Worm (Caenorhabditis elegans) whole organism, L2 larva: Measurements from ENCODE around the gene gem-4.

Experiments used
- C34F6.9 ChIP-seq: fragments of 150-350 bp; optimal IDR thresholded peaks from 2 replicates; lab custom pipeline; 2014; ENCODE audit warnings: missing biosample characterization, missing genetic modification characterization
- F13H6.1 ChIP-seq: sonication (generic microtip); optimal IDR thresholded peaks from 2 replicates; lab custom pipeline; 2016; ENCODE audit warnings: missing genetic modification characterization, missing compliant biosample characterization
- Y55F3AM.14 ChIP-seq: fragments of 200-800 bp; sonication (Bioruptor generic); optimal IDR thresholded peaks from 2 replicates; lab custom pipeline; 2018; ENCODE audit warnings: mild to moderate bottlenecking, missing genetic modification characterization, missing compliant biosample characterization
- alr-1 ChIP-seq: fragments of 150-350 bp; optimal IDR thresholded peaks from 2 replicates; lab custom pipeline; 2014; ENCODE audit warnings: missing biosample characterization, missing genetic modification characterization
- crh-2 ChIP-seq: sonication (generic microtip); optimal IDR thresholded peaks from 2 replicates; lab custom pipeline; 2017; ENCODE audit warnings: missing biosample characterization, missing genetic modification characterization
- dmd-4 ChIP-seq: sonication (generic microtip); optimal IDR thresholded peaks from 2 replicates; lab custom pipeline; 2017; ENCODE audit warnings: missing biosample characterization, missing genetic modification characterization
- egl-27 ChIP-seq: sonication (generic microtip); optimal IDR thresholded peaks from 3 replicates; lab custom pipeline; 2017; ENCODE audit warnings: missing biosample characterization, missing genetic modification reagents, missing genetic modification characterization
- fos-1 ChIP-seq: fragments of 150-350 bp; optimal IDR thresholded peaks from 2 replicates; lab custom pipeline; 2014; ENCODE audit warnings: missing biosample characterization, missing genetic modification characterization
- gmeb-1 ChIP-seq: fragments of 150-350 bp; optimal IDR thresholded peaks from 2 replicates; lab custom pipeline; 2014; ENCODE audit warnings: missing biosample characterization, missing genetic modification characterization
- lin-11 ChIP-seq: fragments of 150-350 bp; sonication (generic microtip); optimal IDR thresholded peaks from 2 replicates; lab custom pipeline; 2014; ENCODE audit warnings: missing biosample characterization, missing genetic modification characterization, inconsistent platforms, mixed read lengths
- lin-13 ChIP-seq: fragments of 150-350 bp; optimal IDR thresholded peaks from 2 replicates; lab custom pipeline; 2014; ENCODE audit warnings: missing biosample characterization, missing genetic modification reagents, missing genetic modification characterization
- lin-39 ChIP-seq: fragments of 150-350 bp; optimal IDR thresholded peaks from 2 replicates; lab custom pipeline; 2014; ENCODE audit warnings: missing biosample characterization, missing genetic modification reagents, missing genetic modification characterization
- lsy-2 ChIP-seq, 2 experiments: fragments of 150-350 bp in 1 of 2; sonication (generic microtip) in 1 of 2; optimal IDR thresholded peaks; 2 replicates each; lab custom pipeline; 2014 to 2017; ENCODE audit warnings: missing biosample characterization in 2 of 2, missing genetic modification characterization in 2 of 2
- mab-5 ChIP-seq: fragments of 150-350 bp; optimal IDR thresholded peaks from 2 replicates; lab custom pipeline; 2014; ENCODE audit warnings: missing biosample characterization, missing genetic modification characterization
- mdl-1 ChIP-seq, 2 experiments: fragments of 150-350 bp in 1 of 2; sonication (generic microtip) in 1 of 2; optimal IDR thresholded peaks; 2 replicates each; lab custom pipeline; 2017; ENCODE audit warnings: missing biosample characterization in 2 of 2, missing genetic modification characterization in 2 of 2
- nhr-129 ChIP-seq: fragments of 150-350 bp; optimal IDR thresholded peaks from 2 replicates; lab custom pipeline; 2014; ENCODE audit warnings: missing biosample characterization, missing genetic modification characterization
- nhr-23 ChIP-seq: fragments of 150-350 bp; optimal IDR thresholded peaks from 2 replicates; lab custom pipeline; 2014; ENCODE audit warnings: missing biosample characterization, missing genetic modification reagents, missing genetic modification characterization
- nhr-25 ChIP-seq: fragments of 150-350 bp; sonication (generic microtip); optimal IDR thresholded peaks from 3 replicates; lab custom pipeline; 2014; ENCODE audit warnings: missing biosample characterization, missing genetic modification characterization
- nhr-6 ChIP-seq: fragments of 150-350 bp; optimal IDR thresholded peaks from 2 replicates; lab custom pipeline; 2014; ENCODE audit warnings: missing biosample characterization, missing genetic modification characterization
- nhr-77 ChIP-seq: fragments of 150-350 bp; optimal IDR thresholded peaks from 2 replicates; lab custom pipeline; 2014; ENCODE audit warnings: missing biosample characterization, missing genetic modification characterization
- peb-1 ChIP-seq: fragments of 150-350 bp; optimal IDR thresholded peaks from 2 replicates; lab custom pipeline; 2014; ENCODE audit warnings: missing biosample characterization, missing genetic modification characterization
- skn-1 ChIP-seq: sonication (generic microtip); optimal IDR thresholded peaks from 2 replicates; lab custom pipeline; 2017; ENCODE audit warnings: missing biosample characterization, missing genetic modification characterization
- sma-9 ChIP-seq, 2 experiments: fragments of 150-350 bp in 1 of 2; sonication (generic microtip) in 1 of 2; optimal IDR thresholded peaks; 2 replicates each; lab custom pipeline; 2014 to 2016; ENCODE audit warnings: missing genetic modification characterization in 2 of 2, mild to moderate bottlenecking in 1 of 2, missing biosample characterization in 1 of 2, missing compliant biosample characterization in 1 of 2, missing genetic modification reagents in 1 of 2, moderate library complexity in 1 of 2
- snpc-4 ChIP-seq: fragments of 150-350 bp; optimal IDR thresholded peaks from 2 replicates; lab custom pipeline; 2014; ENCODE audit warnings: missing biosample characterization, missing genetic modification characterization
- unc-39 ChIP-seq: fragments of 150-350 bp; optimal IDR thresholded peaks from 2 replicates; lab custom pipeline; 2014; ENCODE audit warnings: missing biosample characterization, missing genetic modification characterization
- unc-55 ChIP-seq: fragments of 150-350 bp; sonication (generic microtip); optimal IDR thresholded peaks from 3 replicates; lab custom pipeline; 2014; ENCODE audit warnings: missing biosample characterization, missing genetic modification reagents, missing genetic modification characterization
- unc-62 ChIP-seq: fragments of 150-350 bp; optimal IDR thresholded peaks from 2 replicates; lab custom pipeline; 2014; ENCODE audit warnings: missing biosample characterization, missing genetic modification reagents, missing genetic modification characterization
- zag-1 ChIP-seq: fragments of 150-350 bp; optimal IDR thresholded peaks from 2 replicates; lab custom pipeline; 2014; ENCODE audit warnings: missing biosample characterization, missing genetic modification characterization
- ztf-1 ChIP-seq: fragments of 200-800 bp; sonication (Bioruptor generic); conservative IDR thresholded peaks from 2 replicates; pipeline ENCODE4 v1.3.6; 2022; ENCODE audit warnings: missing genetic modification characterization, missing compliant biosample characterization
- ztf-4 ChIP-seq: fragments of 150-350 bp; optimal IDR thresholded peaks from 2 replicates; lab custom pipeline; 2014; ENCODE audit warnings: missing biosample characterization, missing genetic modification characterization

gem-4 gene

ce11 chrIV:11755907-11756306 lies 10.5 kb downstream of the gem-4 start, which contains the start of gene T12A7.9:
Gene T12A7.9 (minus strand): TSS chrIV:11756007.
- TF ChIP-seq nhr-25 (tag; lab: Kevin White, UChicago) = no peak
- no peak for TF ChIP-seq lin-11 (tag; lab: Kevin White, UChicago)
- TF ChIP-seq F13H6.1 (tag; lab: Kevin White, UChicago) = no peak
- TF ChIP-seq unc-62 (GFP tag; lab: Kevin White, UChicago) = no peak

- no peak for TF ChIP-seq skn-1 (tag; lab: Kevin White, UChicago)
- TF ChIP-seq nhr-6 (tag; lab: Kevin White, UChicago) = peak; percentile 8
- TF ChIP-seq C34F6.9 (tag; lab: Kevin White, UChicago) = peak; percentile 15
- peak; percentile 10 for TF ChIP-seq unc-55 (GFP tag; lab: Kevin White, UChicago)
- TF ChIP-seq lsy-2 (tag; optimal IDR thresholded peaks at IDR 0.05; lab: Kevin White, UChicago) = peak in 1 of 2 experiments; percentile 49
- no peak for TF ChIP-seq mab-5
- peak; percentile 29 for TF ChIP-seq crh-2 (tag; lab: Kevin White, UChicago)
Measured at ce11 chrIV:11759852-11760251, 14.4 kb downstream of the gem-4 start.

ce11 chrIV:11760700-11761459 lies 15.4 kb downstream of the gem-4 start, which contains the start of gene T12A7.2:
Gene T12A7.2 (minus strand): TSS chrIV:11761111.
- no peak for TF ChIP-seq unc-39 (tag; lab: Kevin White, UChicago)
- no peak for TF ChIP-seq nhr-77 (tag; lab: Kevin White, UChicago)
- no peak for TF ChIP-seq ztf-1 (GFP tag; lab: Robert Waterston, UW)
- TF ChIP-seq nhr-23 (tag; lab: Kevin White, UChicago) = no peak
- no peak for TF ChIP-seq C34F6.9 (tag; lab: Kevin White, UChicago)
- TF ChIP-seq sma-9 (GFP tag; optimal IDR thresholded peaks at IDR 0.05; lab: Kevin White, UChicago) = peak; percentile 35
- no peak for TF ChIP-seq sma-9 (tag; optimal IDR thresholded peaks at IDR 0.05; lab: Kevin White, UChicago)
- TF ChIP-seq peb-1 (tag; lab: Kevin White, UChicago) = no peak
- peak; percentile 54 for TF ChIP-seq unc-55 (GFP tag; lab: Kevin White, UChicago)
- no peak for TF ChIP-seq zag-1
- no peak for TF ChIP-seq nhr-25 (tag; lab: Kevin White, UChicago)
- no peak for TF ChIP-seq nhr-129 (tag; lab: Kevin White, UChicago)
- TF ChIP-seq ztf-4 = no peak
- no peak for TF ChIP-seq alr-1
- no peak for TF ChIP-seq fos-1 (tag; lab: Kevin White, UChicago)
- TF ChIP-seq snpc-4 (tag; lab: Kevin White, UChicago) = no peak
- no peak for TF ChIP-seq Y55F3AM.14 (GFP tag; lab: Kevin White, UChicago)
- no peak for TF ChIP-seq mdl-1 (tag; optimal IDR thresholded peaks at IDR 0.05; lab: Kevin White, UChicago)
- TF ChIP-seq F13H6.1 (tag; lab: Kevin White, UChicago) = peak; percentile 36
- TF ChIP-seq crh-2 (tag; lab: Kevin White, UChicago) = no peak
- TF ChIP-seq, all 48 proteins: peak for 3

ce11 chrIV:11765507-11765906 lies 20.1 kb downstream of the gem-4 start:
- no peak for TF ChIP-seq ztf-1 (GFP tag; lab: Robert Waterston, UW)
- no peak for TF ChIP-seq gmeb-1 (tag; lab: Kevin White, UChicago)
- peak; percentile 64 for TF ChIP-seq sma-9 (GFP tag; optimal IDR thresholded peaks at IDR 0.05; lab: Kevin White, UChicago)
- TF ChIP-seq sma-9 (tag; optimal IDR thresholded peaks at IDR 0.05; lab: Kevin White, UChicago) = no peak
- TF ChIP-seq egl-27 (tag; lab: Kevin White, UChicago) = peak; percentile 37
- no peak for TF ChIP-seq unc-62 (GFP tag; lab: Kevin White, UChicago)
- TF ChIP-seq lsy-2 (tag; optimal IDR thresholded peaks at IDR 0.05; lab: Kevin White, UChicago) = peak; percentile 16 to 65
- no peak for TF ChIP-seq lin-39 (tag; lab: Kevin White, UChicago)
- TF ChIP-seq dmd-4 (tag; lab: Kevin White, UChicago) = no peak
- TF ChIP-seq nhr-129 (tag; lab: Kevin White, UChicago) = peak; percentile 57
- peak; percentile 75 for TF ChIP-seq C34F6.9 (tag; lab: Kevin White, UChicago)
- no peak for TF ChIP-seq Y55F3AM.14 (GFP tag; lab: Kevin White, UChicago)
- TF ChIP-seq mdl-1 (tag; optimal IDR thresholded peaks at IDR 0.05; lab: Kevin White, UChicago) = peak in 1 of 2 experiments; percentile 77
- no peak for TF ChIP-seq lin-13 (GFP tag; lab: Kevin White, UChicago)
- no peak for TF ChIP-seq snpc-4 (tag; lab: Kevin White, UChicago)
- peak; percentile 72 for TF ChIP-seq zag-1
- TF ChIP-seq lin-11 (tag; lab: Kevin White, UChicago) = peak; percentile 70
- peak; percentile 55 for TF ChIP-seq F13H6.1 (tag; lab: Kevin White, UChicago)
- peak; percentile 60 for TF ChIP-seq unc-55 (GFP tag; lab: Kevin White, UChicago)
- TF ChIP-seq crh-2 (tag; lab: Kevin White, UChicago) = peak; percentile 56
